Fruit fly (Drosophila melanogaster): Measurements from ENCODE around the gene CG7394.

Gene CG7394

DNA sequence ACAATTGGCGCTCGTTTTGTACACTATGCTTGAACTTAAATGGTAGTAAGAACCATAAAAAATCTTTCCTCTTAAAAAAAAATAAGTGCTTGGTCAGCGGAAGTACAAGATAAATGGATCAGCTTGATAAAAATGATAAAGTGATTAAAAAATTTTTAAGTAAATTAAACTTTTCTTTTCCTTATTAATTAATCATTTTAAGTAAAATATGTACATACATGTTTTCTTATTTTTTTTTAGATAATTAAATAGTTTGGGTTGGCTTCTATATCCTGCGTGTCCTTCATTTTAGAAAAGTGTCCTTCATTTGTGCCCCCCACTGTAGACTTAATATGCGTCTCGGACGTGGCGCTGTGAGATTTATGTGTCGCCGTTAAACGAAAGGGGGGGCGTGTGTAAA lies 5.2 kb upstream of the CG7394 start (continued):
- no peak for TF ChIP-seq Hr3 (GFP tag; optimal IDR thresholded peaks at IDR 0.05)
- no peak for TF ChIP-seq Eip74EF (GFP tag; optimal IDR thresholded peaks at IDR 0.05)
- TF ChIP-seq crc (GFP tag; optimal IDR thresholded peaks at IDR 0.05), result no peak
- no peak for TF ChIP-seq Xrp1 (GFP tag; IDR thresholded peaks at IDR 0.05)
- no peak for TF ChIP-seq CG7372 (GFP tag; IDR thresholded peaks at IDR 0.05)
- no peak for TF ChIP-seq disco-r (GFP tag; optimal IDR thresholded peaks at IDR 0.05)
- TF ChIP-seq bigmax (GFP tag; optimal IDR thresholded peaks at IDR 0.05), result no peak
- no peak for TF ChIP-seq Gsc (GFP tag; IDR thresholded peaks at IDR 0.05)
- TF ChIP-seq CG1647 (GFP tag; optimal IDR thresholded peaks at IDR 0.05), result no peak
- TF ChIP-seq pzg (GFP tag; optimal IDR thresholded peaks at IDR 0.05), result no peak
- no peak for TF ChIP-seq Nf-YC (tag; optimal IDR thresholded peaks at IDR 0.05)
- TF ChIP-seq wek (GFP tag; optimal IDR thresholded peaks at IDR 0.05), result no peak
- no peak for TF ChIP-seq nerfin-1 (tag; optimal IDR thresholded peaks at IDR 0.05)
- no peak for TF ChIP-seq CG14667 (GFP tag; IDR thresholded peaks at IDR 0.05)
- TF ChIP-seq CG12236 (GFP tag; optimal IDR thresholded peaks at IDR 0.05), result no peak
- peak; percentile 30 for TF ChIP-seq Fer3 (tag; optimal IDR thresholded peaks at IDR 0.05)
- no peak for TF ChIP-seq Hr78 (GFP tag; optimal IDR thresholded peaks at IDR 0.05)
- TF ChIP-seq nmo (GFP tag; optimal IDR thresholded peaks at IDR 0.05), result no peak
- no peak for TF ChIP-seq H2.0 (GFP tag; IDR thresholded peaks at IDR 0.05)
- TF ChIP-seq CG1529 (GFP tag; optimal IDR thresholded peaks at IDR 0.05), result no peak
- no peak for TF ChIP-seq CG12219 (GFP tag; optimal IDR thresholded peaks at IDR 0.05)
- no peak for TF ChIP-seq Six4 (GFP tag; optimal IDR thresholded peaks at IDR 0.05)
- TF ChIP-seq CG14860 (GFP tag; IDR thresholded peaks at IDR 0.05; ENCODE audit: partially characterized antibody), result no peak
- TF ChIP-seq CG6791 (GFP tag; IDR thresholded peaks at IDR 0.05; ENCODE audit: partially characterized antibody), result no peak
- no peak for TF ChIP-seq slou (GFP tag; optimal IDR thresholded peaks at IDR 0.05)
- peak; percentile 41 for TF ChIP-seq caup (GFP tag; optimal IDR thresholded peaks at IDR 0.05; ENCODE audit: severe bottlenecking)
- TF ChIP-seq Dip2 (GFP tag; IDR thresholded peaks at IDR 0.05), result no peak
- no peak for TF ChIP-seq CG4854 (GFP tag; optimal IDR thresholded peaks at IDR 0.05)
- no peak for TF ChIP-seq cas (GFP tag; IDR thresholded peaks at IDR 0.05)
- peak; percentile 49; the same call in 1 of the 3 replicates for TF ChIP-seq Dbx (GFP tag; IDR thresholded peaks at IDR 0.05)
- TF ChIP-seq fd3F (GFP tag; optimal IDR thresholded peaks at IDR 0.05), result peak; percentile 31
- TF ChIP-seq CG7987 (GFP tag; optimal IDR thresholded peaks at IDR 0.05), result no peak
- TF ChIP-seq p53 (GFP tag; optimal IDR thresholded peaks at IDR 0.05), result no peak
- no peak for TF ChIP-seq bowl (GFP tag; IDR thresholded peaks at IDR 0.05)
- peak; percentile 10 for TF ChIP-seq ind (GFP tag; optimal IDR thresholded peaks at IDR 0.05)
- TF ChIP-seq CG16813 (GFP tag; IDR thresholded peaks at IDR 0.05; ENCODE audit: partially characterized antibody), result no peak
- TF ChIP-seq Vsx1 (GFP tag; optimal IDR thresholded peaks at IDR 0.05), result peak; percentile 22
- TF ChIP-seq corto (GFP tag; optimal IDR thresholded peaks at IDR 0.05), result no peak
- no peak for TF ChIP-seq trh (GFP tag; optimal IDR thresholded peaks at IDR 0.05)
- TF ChIP-seq wor (GFP tag; IDR thresholded peaks at IDR 0.05), result no peak
- no peak for TF ChIP-seq Asciz (GFP tag; optimal IDR thresholded peaks at IDR 0.05)
- TF ChIP-seq esg (GFP tag; conservative IDR thresholded peaks at IDR 0.05), result no peak
- TF ChIP-seq bcd (GFP tag; optimal IDR thresholded peaks at IDR 0.05), result peak; percentile 32
- TF ChIP-seq CG18262 (tag; optimal IDR thresholded peaks at IDR 0.05), result no peak
- TF ChIP-seq klu (GFP tag; IDR thresholded peaks at IDR 0.05), result no peak
- TF ChIP-seq Poxn (GFP tag; IDR thresholded peaks at IDR 0.05), result no peak
- no peak for TF ChIP-seq CG10565 (GFP tag; optimal IDR thresholded peaks at IDR 0.05)
- no peak for TF ChIP-seq zen2 (GFP tag; IDR thresholded peaks at IDR 0.05; ENCODE audit: partially characterized antibody)
- TF ChIP-seq ash1 (GFP tag; optimal IDR thresholded peaks at IDR 0.05), result no peak
- TF ChIP-seq ttk (GFP tag; IDR thresholded peaks at IDR 0.05), result no peak
- TF ChIP-seq CG12744 (GFP tag; optimal IDR thresholded peaks at IDR 0.05), result no peak

All from whole organism, embryonic.